Worm (Caenorhabditis elegans) whole organism, L3 larva: Measurements from ENCODE around the gene F22E12.3.

ENCODE experiments used
- ama-1 ChIP-seq: fragments of 150-350 bp; optimal IDR thresholded peaks from 2 replicates; lab custom pipeline; 2018
- ceh-16 ChIP-seq: sonication (generic microtip); optimal IDR thresholded peaks from 2 replicates; lab custom pipeline; 2017; ENCODE audit warnings: missing biosample characterization, missing genetic modification characterization
- ceh-28 ChIP-seq: fragments of 150-350 bp; optimal IDR thresholded peaks from 2 replicates; lab custom pipeline; 2014; ENCODE audit warnings: missing biosample characterization, missing genetic modification reagents, missing genetic modification characterization
- ceh-9 ChIP-seq: sonication (generic microtip); optimal IDR thresholded peaks from 2 replicates; lab custom pipeline; 2018; ENCODE audit warnings: missing biosample characterization, missing genetic modification characterization
- egl-5 ChIP-seq: fragments of 150-350 bp; optimal IDR thresholded peaks from 2 replicates; lab custom pipeline; 2017; ENCODE audit warnings: missing biosample characterization, missing genetic modification reagents, missing genetic modification characterization, inconsistent platforms
- elt-2 ChIP-seq: sonication (generic microtip); optimal IDR thresholded peaks from 2 replicates; lab custom pipeline; 2016; ENCODE audit warnings: missing genetic modification reagents, mild to moderate bottlenecking, missing genetic modification characterization, missing compliant biosample characterization
- eor-1 ChIP-seq, 2 experiments: fragments of 150-350 bp; optimal IDR thresholded peaks; 2 replicates each; lab custom pipeline; 2014 to 2018; ENCODE audit warnings: missing biosample characterization in 2 of 2, missing genetic modification characterization in 2 of 2
- fos-1 ChIP-seq: fragments of 150-350 bp; optimal IDR thresholded peaks from 2 replicates; lab custom pipeline; 2014; ENCODE audit warnings: missing biosample characterization, missing genetic modification characterization
- hmg-11 ChIP-seq: sonication (generic microtip); optimal IDR thresholded peaks from 2 replicates; lab custom pipeline; 2016; ENCODE audit warnings: missing genetic modification characterization, missing compliant biosample characterization
- jun-1 ChIP-seq: fragments of 150-350 bp; optimal IDR thresholded peaks from 2 replicates; lab custom pipeline; 2014; ENCODE audit warnings: missing biosample characterization, missing genetic modification reagents, missing genetic modification characterization
- lin-15B ChIP-seq: fragments of 150-350 bp; optimal IDR thresholded peaks from 2 replicates; lab custom pipeline; 2014; ENCODE audit warnings: missing biosample characterization, missing genetic modification characterization
- lin-39 ChIP-seq: fragments of 150-350 bp; optimal IDR thresholded peaks from 2 replicates; lab custom pipeline; 2018; ENCODE audit warnings: missing biosample characterization, missing genetic modification reagents, missing genetic modification characterization
- mdl-1 ChIP-seq: fragments of 150-350 bp; optimal IDR thresholded peaks from 2 replicates; lab custom pipeline; 2014; ENCODE audit warnings: missing biosample characterization, missing genetic modification characterization
- nfya-1 ChIP-seq: sonication (generic microtip); optimal IDR thresholded peaks from 2 replicates; lab custom pipeline; 2017; ENCODE audit warnings: missing genetic modification characterization, mild to moderate bottlenecking, missing compliant biosample characterization, antibody characterized with exemption, moderate library complexity; ENCODE audit not compliant: insufficient read depth
- nhr-12 ChIP-seq: fragments of 150-350 bp; optimal IDR thresholded peaks from 2 replicates; lab custom pipeline; 2014; ENCODE audit warnings: missing biosample characterization, missing genetic modification characterization
- nhr-23 ChIP-seq: fragments of 150-350 bp; optimal IDR thresholded peaks from 2 replicates; lab custom pipeline; 2014; ENCODE audit warnings: missing biosample characterization, missing genetic modification reagents, missing genetic modification characterization
- nhr-25 ChIP-seq: sonication (generic microtip); optimal IDR thresholded peaks from 2 replicates; lab custom pipeline; 2017; ENCODE audit warnings: missing biosample characterization, missing genetic modification characterization
- nhr-28 ChIP-seq: fragments of 150-350 bp; optimal IDR thresholded peaks from 2 replicates; lab custom pipeline; 2014; ENCODE audit warnings: missing biosample characterization, missing genetic modification characterization
- nhr-43 ChIP-seq: sonication (generic microtip); optimal IDR thresholded peaks from 2 replicates; lab custom pipeline; 2016; ENCODE audit warnings: mild to moderate bottlenecking, missing genetic modification characterization, missing compliant biosample characterization; ENCODE audit not compliant: poor library complexity, severe bottlenecking
- nhr-77 ChIP-seq: fragments of 150-350 bp; optimal IDR thresholded peaks from 2 replicates; lab custom pipeline; 2014; ENCODE audit warnings: missing biosample characterization, missing genetic modification characterization
- pha-4 ChIP-seq: fragments of 150-350 bp; optimal IDR thresholded peaks from 2 replicates; lab custom pipeline; 2014; ENCODE audit warnings: missing biosample characterization, missing genetic modification reagents, missing genetic modification characterization
- pqm-1 ChIP-seq: fragments of 150-350 bp; optimal IDR thresholded peaks from 2 replicates; lab custom pipeline; 2017; ENCODE audit warnings: missing biosample characterization, missing genetic modification characterization, inconsistent platforms
- skn-1 ChIP-seq: fragments of 150-350 bp; optimal IDR thresholded peaks from 2 replicates; lab custom pipeline; 2014; ENCODE audit warnings: missing biosample characterization, missing genetic modification characterization
- snpc-4 ChIP-seq: fragments of 150-350 bp; optimal IDR thresholded peaks from 2 replicates; lab custom pipeline; 2014; ENCODE audit warnings: missing biosample characterization, missing genetic modification characterization
- unc-39 ChIP-seq: sonication (generic microtip); optimal IDR thresholded peaks from 4 replicates; lab custom pipeline; 2017; ENCODE audit warnings: missing biosample characterization, missing genetic modification characterization
- zag-1 ChIP-seq: fragments of 150-350 bp; optimal IDR thresholded peaks from 2 replicates; lab custom pipeline; 2014; ENCODE audit warnings: missing biosample characterization, missing genetic modification characterization

Gene F22E12.3

DNA sequence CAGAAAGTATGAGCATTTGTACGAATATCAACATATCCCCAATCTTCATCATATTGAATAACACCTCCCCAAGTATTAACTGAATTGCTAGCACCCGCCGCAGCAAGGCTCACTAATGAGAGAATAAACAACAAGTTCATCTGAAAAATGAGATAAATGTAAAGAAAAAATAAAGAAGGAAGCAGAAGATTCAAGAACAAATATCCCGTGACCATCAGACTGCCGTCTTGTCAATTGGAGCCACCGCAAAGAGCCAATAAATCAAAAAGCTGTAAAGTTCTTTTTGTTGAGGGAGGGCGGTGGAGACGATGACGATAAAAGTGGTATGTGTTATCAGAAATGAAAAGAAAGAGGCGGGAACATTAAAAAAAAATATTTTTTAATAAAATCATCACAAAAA, 9.7 kb downstream of the F22E12.3 start, which contains the start of gene Y32F6A.5:
Gene Y32F6A.5 (minus strand): TSS at position 140 of the 400 bp plus-strand sequence.
- peak; percentile 32 for TF ChIP-seq nfya-1 (tag; lab: Kevin White, UChicago)
- TF ChIP-seq snpc-4 (tag; lab: Kevin White, UChicago) = no peak

- no peak for TF ChIP-seq nhr-12 (tag; lab: Kevin White, UChicago)
- no peak for TF ChIP-seq egl-5 (tag; lab: Kevin White, UChicago)
- TF ChIP-seq nhr-28 (tag; lab: Kevin White, UChicago) = no peak
- peak; percentile 15 for TF ChIP-seq nhr-43 (tag; lab: Kevin White, UChicago)
- peak; percentile 60 for TF ChIP-seq hmg-11 (tag; lab: Kevin White, UChicago)
- TF ChIP-seq ceh-28 (tag; lab: Kevin White, UChicago) = peak; percentile 76
- TF ChIP-seq elt-2 (tag; lab: Kevin White, UChicago) = peak; percentile 21
- peak; percentile 49 for TF ChIP-seq nfya-1 (tag; lab: Kevin White, UChicago)
- peak; percentile 3 for TF ChIP-seq pha-4 (tag; lab: Kevin White, UChicago)
- peak; percentile 1 for TF ChIP-seq lin-15B (tag; lab: Kevin White, UChicago)
Observed at ce11 chrV:10441135-10442024, 21.8 kb downstream of the F22E12.3 start, which contains the start of gene pap-1. pap-1 (plus strand) TSS chrV:10441974.

DNA sequence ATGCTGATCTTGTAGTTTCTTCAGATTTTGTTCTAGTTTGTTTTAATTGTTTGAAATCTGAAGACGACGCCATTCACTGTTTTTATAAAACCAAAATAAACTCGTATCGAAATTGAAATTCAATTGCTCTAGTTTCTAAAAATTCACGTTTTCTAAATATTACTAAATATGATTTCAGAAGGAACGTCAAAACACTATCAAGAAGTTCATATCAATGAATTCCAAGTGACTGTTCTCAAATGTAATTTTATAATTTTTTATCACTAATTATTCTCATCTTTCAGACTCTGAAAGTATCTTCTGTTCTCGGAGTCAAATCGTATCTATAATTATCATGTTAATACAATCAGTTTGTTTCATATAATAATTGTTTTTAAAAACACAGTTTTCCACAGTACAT, 22.5 kb downstream of the F22E12.3 start, which contains the start of gene snf-10:
Gene snf-10 (minus strand): TSS at position 101 of the 400 bp plus-strand sequence.
- TF ChIP-seq ceh-28 (tag; lab: Kevin White, UChicago) (no peak), egl-5 (tag; lab: Kevin White, UChicago) (no peak), fos-1 (tag; lab: Kevin White, UChicago) (no peak), nhr-25 (no peak), skn-1 (tag; lab: Kevin White, UChicago) (no peak), lin-39 (tag; lab: Kevin White, UChicago) (no peak), nhr-23 (no peak)

DNA sequence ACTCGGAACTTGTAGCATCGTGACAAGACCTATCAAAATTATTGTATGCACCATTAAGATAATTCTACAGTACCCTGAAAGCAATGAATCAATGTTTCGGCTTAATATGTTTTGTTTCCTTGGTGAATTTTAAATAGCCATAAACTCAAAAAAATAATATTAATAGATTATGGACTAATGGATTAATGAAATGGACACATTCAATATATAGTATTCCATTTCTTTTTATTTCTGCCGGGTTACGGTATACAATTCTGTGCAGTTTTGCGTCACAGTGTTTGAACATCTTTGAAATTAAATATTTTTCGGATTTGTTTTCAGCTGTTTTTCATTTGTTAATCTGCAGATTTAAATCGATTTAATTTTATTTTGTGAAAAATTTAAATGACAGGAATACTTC, 26.6 kb downstream of the F22E12.3 start, which contains the start of gene set-22:
Gene set-22 (plus strand): TSS at position 301 of the 400 bp plus-strand sequence.
- TF ChIP-seq ama-1 (lab: Kevin White, UChicago) = no peak
- no peak for TF ChIP-seq lin-15B (tag; lab: Kevin White, UChicago)
- no peak for TF ChIP-seq unc-39 (tag; lab: Kevin White, UChicago)
- TF ChIP-seq lin-39 (tag; lab: Kevin White, UChicago) = no peak
- TF ChIP-seq zag-1 = no peak
- no peak for TF ChIP-seq ceh-9 (tag; lab: Kevin White, UChicago)
- TF ChIP-seq egl-5 (tag; lab: Kevin White, UChicago) = no peak
- TF ChIP-seq nhr-77 = no peak

DNA sequence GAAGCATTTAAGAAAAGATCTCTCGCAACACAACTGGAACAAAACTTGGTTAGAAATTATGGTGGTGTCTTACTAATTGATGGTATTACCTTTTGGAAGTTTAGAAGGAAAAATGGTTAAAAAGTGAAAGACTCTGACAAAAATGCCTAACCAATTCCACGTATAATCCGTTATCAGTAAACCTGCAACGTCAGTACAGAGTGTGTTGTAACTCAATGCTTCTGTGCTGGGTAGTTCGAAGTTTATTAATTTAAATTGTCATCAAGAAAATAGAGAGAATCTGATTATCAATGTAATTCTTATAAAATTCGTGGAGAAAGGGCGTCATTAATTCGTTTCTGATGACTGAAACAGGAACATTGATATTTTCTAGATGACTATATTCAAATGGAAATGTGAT, 28.0 kb downstream of the F22E12.3 start:
- no peak for TF ChIP-seq mdl-1
- peak; percentile 57 for TF ChIP-seq elt-2 (tag; lab: Kevin White, UChicago)
- TF ChIP-seq pqm-1 (tag; lab: Kevin White, UChicago) = peak; percentile 50
- no peak for TF ChIP-seq snpc-4 (tag; lab: Kevin White, UChicago)
- no peak for TF ChIP-seq ceh-16 (tag; lab: Kevin White, UChicago)
- TF ChIP-seq jun-1 = no peak
- TF ChIP-seq ama-1 (lab: Kevin White, UChicago) = no peak

DNA sequence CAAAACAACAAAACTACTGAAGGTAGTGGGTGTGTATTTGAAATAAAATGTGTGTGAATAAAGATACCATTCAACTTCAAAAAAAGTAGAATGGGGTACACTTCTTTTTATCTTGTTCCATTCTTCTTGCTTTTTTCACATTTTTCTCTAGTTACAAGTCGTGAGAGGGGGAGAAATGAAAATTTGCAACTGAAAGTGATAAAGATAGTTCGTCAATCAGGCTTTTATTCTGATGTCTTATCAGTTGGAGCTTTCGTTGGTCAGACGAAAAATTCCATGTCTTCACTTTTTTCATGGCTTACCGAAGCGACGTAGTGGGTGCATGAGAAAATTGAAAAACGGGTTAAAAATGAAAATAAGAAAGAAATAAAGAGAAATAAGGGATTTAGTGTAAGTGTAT, 29.5 kb downstream of the F22E12.3 start, which contains the start of gene Y32F6A.4:
Gene Y32F6A.4 (minus strand): TSS at position 347 of the 400 bp plus-strand sequence.
- TF ChIP-seq ceh-16 (tag; lab: Kevin White, UChicago) (no peak), elt-2 (tag; lab: Kevin White, UChicago) (peak; percentile 76), eor-1 (tag; optimal IDR thresholded peaks at IDR 0.05; lab: Kevin White, UChicago) (no peak), nhr-23 (no peak), nhr-43 (tag; lab: Kevin White, UChicago) (no peak), pqm-1 (tag; lab: Kevin White, UChicago) (peak; percentile 23)
